Fruit fly (Drosophila melanogaster) whole organism, prepupa: ENCODE data around the gene CG12121.

Experiments
- CG10631 ChIP-seq: fragments of 200-800 bp; sonication (Bioruptor generic); optimal IDR thresholded peaks from 2 replicates; lab custom pipeline; 2016; ENCODE audit warnings: missing biosample characterization, missing genetic modification characterization
- CG10669 ChIP-seq: fragments of 200-800 bp; sonication (Bioruptor generic); optimal IDR thresholded peaks from 3 replicates; lab custom pipeline; 2018; ENCODE audit warnings: missing biosample characterization, mild to moderate bottlenecking, missing genetic modification characterization, moderate library complexity
- CG11762 ChIP-seq: fragments of 200-800 bp; sonication (Bioruptor generic); optimal IDR thresholded peaks from 3 replicates; lab custom pipeline; 2016; ENCODE audit warnings: missing biosample characterization, missing genetic modification characterization; ENCODE audit not compliant: insufficient read depth
- CG11902 ChIP-seq: fragments of 200-800 bp; sonication (Bioruptor generic); optimal IDR thresholded peaks from 3 replicates; lab custom pipeline; 2016; ENCODE audit warnings: missing biosample characterization, missing genetic modification characterization
- CG15336 ChIP-seq: fragments of 200-800 bp; sonication (Bioruptor generic); IDR thresholded peaks from 2 replicates; pipeline ENCODE4 v1.3.6; 2022; ENCODE audit warnings: missing biosample characterization, missing genetic modification characterization
- CG32006 ChIP-seq: fragments of 200-800 bp; sonication (Bioruptor generic); optimal IDR thresholded peaks from 3 replicates; lab custom pipeline; 2017; ENCODE audit warnings: missing biosample characterization, mild to moderate bottlenecking, missing genetic modification characterization
- CG34406 ChIP-seq: fragments of 200-800 bp; sonication (Bioruptor generic); optimal IDR thresholded peaks from 3 replicates; lab custom pipeline; 2016; ENCODE audit warnings: missing biosample characterization, missing genetic modification characterization
- CG3919 ChIP-seq: fragments of 200-800 bp; sonication (Bioruptor generic); optimal IDR thresholded peaks from 3 replicates; lab custom pipeline; 2016; ENCODE audit warnings: missing biosample characterization, missing genetic modification characterization
- CG4318 ChIP-seq: fragments of 200-800 bp; sonication (Bioruptor generic); optimal IDR thresholded peaks from 3 replicates; lab custom pipeline; 2017; ENCODE audit warnings: missing biosample characterization, mild to moderate bottlenecking, missing genetic modification characterization
- CG6163 ChIP-seq: fragments of 200-800 bp; sonication (Bioruptor generic); IDR thresholded peaks from 3 replicates; pipeline ENCODE4 v1.3.6; 2022; ENCODE audit warnings: missing biosample characterization, missing genetic modification characterization
- CG6276 ChIP-seq: fragments of 200-800 bp; sonication (Bioruptor generic); optimal IDR thresholded peaks from 2 replicates; lab custom pipeline; 2017; ENCODE audit warnings: missing biosample characterization, mild to moderate bottlenecking, missing genetic modification characterization
- CG6792 ChIP-seq: fragments of 200-800 bp; sonication (Bioruptor generic); optimal IDR thresholded peaks from 3 replicates; lab custom pipeline; 2016; ENCODE audit warnings: missing biosample characterization, missing genetic modification characterization
- CG6808 ChIP-seq: fragments of 200-800 bp; sonication (Bioruptor generic); optimal IDR thresholded peaks from 3 replicates; lab custom pipeline; 2017; ENCODE audit warnings: missing biosample characterization, missing genetic modification characterization, mild to moderate bottlenecking, moderate library complexity, missing genetic modification reagents
- CG7368 ChIP-seq: fragments of 200-800 bp; sonication (Bioruptor generic); optimal IDR thresholded peaks from 3 replicates; lab custom pipeline; 2016; ENCODE audit warnings: missing biosample characterization, missing genetic modification characterization
- CG8119 ChIP-seq: fragments of 200-800 bp; sonication (Bioruptor generic); IDR thresholded peaks from 3 replicates; pipeline ENCODE4 v1.3.6; 2022; ENCODE audit warnings: missing biosample characterization, missing genetic modification characterization
- CG8632 ChIP-seq: fragments of 200-800 bp; sonication (Bioruptor generic); optimal IDR thresholded peaks from 3 replicates; lab custom pipeline; 2016; ENCODE audit warnings: missing biosample characterization, missing genetic modification characterization
- Eip78C ChIP-seq: fragments of 200-800 bp; sonication (Bioruptor generic); peaks from one replicate; lab custom pipeline; 2016; ENCODE audit warnings: missing biosample characterization, missing genetic modification characterization
- Ets96B ChIP-seq: fragments of 200-800 bp; optimal IDR thresholded peaks from 2 replicates; lab custom pipeline; 2019; ENCODE audit warnings: missing biosample characterization, mild to moderate bottlenecking, missing genetic modification characterization, moderate library complexity
- Gug ChIP-seq: fragments of 200-800 bp; sonication (Bioruptor generic); IDR thresholded peaks from 2 replicates; pipeline ENCODE4 v1.3.6; 2022; ENCODE audit warnings: missing biosample characterization, missing genetic modification characterization
- Hr38 ChIP-seq: sonication (Bioruptor generic); optimal IDR thresholded peaks from 2 replicates; lab custom pipeline; 2016; ENCODE audit warnings: missing biosample characterization, missing genetic modification characterization
- Hr39 ChIP-seq: fragments of 200-800 bp; sonication (Bioruptor generic); optimal IDR thresholded peaks from 2 replicates; lab custom pipeline; 2016; ENCODE audit warnings: missing biosample characterization, missing genetic modification characterization
- Hr4 ChIP-seq: fragments of 200-800 bp; sonication (Bioruptor generic); optimal IDR thresholded peaks from 3 replicates; lab custom pipeline; 2016; ENCODE audit warnings: missing biosample characterization, missing genetic modification characterization
- Lpt ChIP-seq: fragments of 200-800 bp; sonication (Bioruptor generic); optimal IDR thresholded peaks from 3 replicates; lab custom pipeline; 2016; ENCODE audit warnings: missing biosample characterization, missing genetic modification characterization
- Sox102F ChIP-seq: fragments of 200-800 bp; sonication (Bioruptor generic); optimal IDR thresholded peaks from 2 replicates; lab custom pipeline; 2016; ENCODE audit warnings: missing biosample characterization, mild to moderate bottlenecking, missing genetic modification characterization
- Sox15 ChIP-seq: fragments of 200-800 bp; sonication (Bioruptor generic); optimal IDR thresholded peaks from 3 replicates; lab custom pipeline; 2016; ENCODE audit warnings: missing biosample characterization, missing genetic modification characterization
- achi ChIP-seq: fragments of 200-800 bp; sonication (Bioruptor generic); optimal IDR thresholded peaks from 3 replicates; lab custom pipeline; 2016; ENCODE audit warnings: missing biosample characterization, missing genetic modification characterization
- acj6 ChIP-seq: fragments of 200-800 bp; sonication (Bioruptor generic); optimal IDR thresholded peaks from 3 replicates; lab custom pipeline; 2016; ENCODE audit warnings: missing biosample characterization, missing genetic modification characterization
- dsx ChIP-seq: fragments of 200-800 bp; optimal IDR thresholded peaks from 3 replicates; lab custom pipeline; 2019; ENCODE audit warnings: missing biosample characterization, mild to moderate bottlenecking, missing genetic modification characterization, moderate library complexity; ENCODE audit not compliant: poor library complexity, severe bottlenecking
- eg ChIP-seq: fragments of 200-800 bp; sonication (Bioruptor generic); IDR thresholded peaks from 3 replicates; pipeline ENCODE4 v1.3.6; 2022; ENCODE audit warnings: missing biosample characterization, missing genetic modification characterization
- fd85E ChIP-seq: fragments of 200-800 bp; sonication (Bioruptor generic); optimal IDR thresholded peaks from 3 replicates; lab custom pipeline; 2016; ENCODE audit warnings: missing biosample characterization, missing genetic modification characterization
- lz ChIP-seq: fragments of 200-800 bp; sonication (Bioruptor generic); optimal IDR thresholded peaks from 3 replicates; lab custom pipeline; 2016; ENCODE audit warnings: missing biosample characterization, missing genetic modification characterization
- spab ChIP-seq: fragments of 200-800 bp; sonication (Bioruptor generic); optimal IDR thresholded peaks from 2 replicates; lab custom pipeline; 2017; ENCODE audit warnings: missing biosample characterization, mild to moderate bottlenecking, missing genetic modification characterization, missing genetic modification reagents
- ss ChIP-seq, 2 experiments: fragments of 200-800 bp; sonication (Bioruptor generic); optimal IDR thresholded peaks; 2 replicates in 1 of 2; 3 replicates in 1 of 2; lab custom pipeline; 2017 to 2018; ENCODE audit warnings: mild to moderate bottlenecking in 2 of 2, missing biosample characterization in 2 of 2, missing genetic modification characterization in 2 of 2, moderate library complexity in 1 of 2

Gene CG12121

DNA sequence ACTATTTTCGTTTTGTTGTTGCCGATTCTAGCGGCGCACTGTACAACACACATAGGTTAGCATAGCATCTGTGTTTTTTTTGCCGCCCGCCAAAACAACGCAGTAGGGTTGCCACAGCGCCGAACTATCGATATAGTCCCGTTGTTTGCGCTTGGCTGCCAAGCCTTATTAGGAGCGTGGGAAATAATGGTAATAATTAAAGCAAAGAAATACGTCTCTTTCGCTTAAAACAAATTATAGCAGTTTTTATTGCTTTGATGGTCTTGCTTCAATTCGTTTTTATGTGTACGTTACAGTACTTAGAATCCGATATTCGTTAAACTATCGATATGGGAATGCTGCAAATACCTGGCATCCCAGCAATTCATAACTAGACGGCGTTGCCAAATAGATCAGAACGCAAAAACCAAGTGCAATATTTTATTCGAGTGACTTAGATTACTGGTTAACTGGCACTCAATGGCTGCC, 11.3 kb upstream of the CG12121 start, which contains the start of the genes mxc and Larp7 (continued):
- TF ChIP-seq spab (GFP tag; lab: Kevin White, UChicago), result no peak
- TF ChIP-seq CG6792 (GFP tag; lab: Kevin White, UChicago), result peak; percentile 39
- no peak for TF ChIP-seq CG11762 (GFP tag; lab: Kevin White, UChicago)
- TF ChIP-seq fd85E (GFP tag; lab: Kevin White, UChicago), result no peak
- no peak for TF ChIP-seq ss (GFP tag; optimal IDR thresholded peaks at IDR 0.05; lab: Kevin White, UChicago)
- no peak for TF ChIP-seq CG6163 (GFP tag; lab: Robert Waterston, UW)
- no peak for TF ChIP-seq CG8119 (GFP tag; lab: Robert Waterston, UW)
- TF ChIP-seq achi (GFP tag; lab: Kevin White, UChicago), result no peak
- no peak for TF ChIP-seq CG4318 (GFP tag; lab: Kevin White, UChicago)
- no peak for TF ChIP-seq CG7368 (GFP tag; lab: Kevin White, UChicago)
- TF ChIP-seq CG10631 (GFP tag; lab: Kevin White, UChicago), result no peak
- no peak for TF ChIP-seq dsx (GFP tag; lab: Kevin White, UChicago)
- TF ChIP-seq Hr39, result peak; percentile 77
- TF ChIP-seq Gug (GFP tag; lab: Robert Waterston, UW), result peak; percentile 40
- TF ChIP-seq CG3919, result no peak
- TF ChIP-seq Sox15, result peak; percentile 40

DNA sequence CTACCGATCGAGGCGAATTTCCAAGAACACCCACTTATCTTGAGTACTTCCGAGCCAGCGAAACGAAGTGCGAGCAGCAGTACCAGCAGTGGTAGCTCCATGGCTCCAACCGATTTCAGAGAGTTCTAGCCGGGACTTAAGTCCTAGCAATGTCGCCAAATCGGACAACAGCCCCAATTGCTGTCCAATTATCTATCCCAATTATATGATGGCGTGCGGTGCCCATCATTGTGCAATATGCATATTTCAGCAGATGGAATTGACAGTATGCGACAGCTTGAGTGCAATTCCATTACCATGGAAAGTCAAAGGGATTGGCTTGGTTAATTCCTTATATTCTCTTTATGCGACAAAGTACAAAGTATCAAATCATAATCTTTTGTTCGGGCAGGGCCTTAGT, 4.3 kb upstream of the CG12121 start, which contains the start of gene Ir8a:
Ir8a (minus strand) TSS at position 101 of the 400 bp plus-strand sequence.
- TF ChIP-seq CG34406 (GFP tag; lab: Kevin White, UChicago) (no peak), CG6792 (GFP tag; lab: Kevin White, UChicago) (no peak), CG3919 (no peak), Ets96B (tag; lab: Kevin White, UChicago) (no peak), CG11902 (GFP tag; lab: Kevin White, UChicago) (no peak), Sox15 (no peak), CG6808 (GFP tag; lab: Kevin White, UChicago) (no peak), CG32006 (GFP tag; lab: Kevin White, UChicago) (no peak), Hr38 (no peak), spab (GFP tag; lab: Kevin White, UChicago) (no peak), CG8119 (GFP tag; lab: Robert Waterston, UW) (no peak), CG6163 (GFP tag; lab: Robert Waterston, UW) (no peak), CG10669 (GFP tag; lab: Kevin White, UChicago) (no peak), eg (GFP tag; lab: Robert Waterston, UW) (no peak), lz (GFP tag; lab: Kevin White, UChicago) (no peak), CG7368 (GFP tag; lab: Kevin White, UChicago) (no peak), CG4318 (GFP tag; lab: Kevin White, UChicago) (no peak), Hr4 (GFP tag; lab: Kevin White, UChicago) (no peak), achi (GFP tag; lab: Kevin White, UChicago) (no peak), CG15336 (no peak)

- TF ChIP-seq ss (GFP tag; optimal IDR thresholded peaks at IDR 0.05; lab: Kevin White, UChicago) (no peak), achi (GFP tag; lab: Kevin White, UChicago) (no peak), acj6 (GFP tag; lab: Kevin White, UChicago) (no peak), CG6276 (GFP tag; lab: Kevin White, UChicago) (no peak), CG8632 (no peak), Lpt (GFP tag; lab: Kevin White, UChicago) (no peak), Eip78C (no peak)
Observed at dm6 chrX:9226837-9227236, 5.3 kb downstream of the CG12121 start, which contains the start of gene Gr8a. Gene Gr8a (plus strand): TSS chrX:9227137.

dm6 chrX:9225137-9225536, 7.0 kb downstream of the CG12121 start, which contains the start of gene CG15370:
Gene CG15370 (plus strand): TSS chrX:9225437.
- no peak for TF ChIP-seq lz (GFP tag; lab: Kevin White, UChicago)
- no peak for TF ChIP-seq Sox102F
- no peak for TF ChIP-seq CG32006 (GFP tag; lab: Kevin White, UChicago)
